Worm (Caenorhabditis elegans) whole organism, young adult: Measurements from ENCODE around the gene str-221.

Source experiments
- B0336.3 ChIP-seq: fragments of 200-800 bp; sonication (Bioruptor generic); IDR thresholded peaks from 2 replicates; pipeline ENCODE4 v1.3.6; 2022; ENCODE audit warnings: missing genetic modification characterization, missing compliant biosample characterization
- dpl-1 ChIP-seq: fragments of 150-350 bp; optimal IDR thresholded peaks from 2 replicates; lab custom pipeline; 2014; ENCODE audit warnings: missing biosample characterization, missing genetic modification reagents, missing genetic modification characterization
- efl-1 ChIP-seq: fragments of 150-350 bp; optimal IDR thresholded peaks from 2 replicates; lab custom pipeline; 2014; ENCODE audit warnings: missing biosample characterization, missing genetic modification reagents, missing genetic modification characterization
- gei-17 ChIP-seq: fragments of 200-800 bp; sonication (Bioruptor generic); optimal IDR thresholded peaks from 2 replicates; lab custom pipeline; 2018; ENCODE audit warnings: mild to moderate bottlenecking, missing genetic modification characterization, missing compliant biosample characterization
- let-607 ChIP-seq, 2 experiments: fragments of 200-800 bp in 1 of 2; sonication (Bioruptor generic) in 1 of 2; sonication (generic microtip) in 1 of 2; optimal IDR thresholded peaks; 2 replicates each; lab custom pipeline; 2016 to 2018; ENCODE audit warnings: mild to moderate bottlenecking in 2 of 2, missing compliant biosample characterization in 2 of 2, missing genetic modification characterization in 2 of 2, moderate library complexity in 2 of 2, missing genotype in 1 of 2
- lsl-1 ChIP-seq: fragments of 200-800 bp; sonication (Bioruptor generic); optimal IDR thresholded peaks from 2 replicates; lab custom pipeline; 2018; ENCODE audit warnings: mild to moderate bottlenecking, missing genetic modification characterization, moderate library complexity, missing compliant biosample characterization
- nfya-1 ChIP-seq: sonication (generic microtip); optimal IDR thresholded peaks from 2 replicates; lab custom pipeline; 2017; ENCODE audit warnings: antibody characterized with exemption, missing compliant biosample characterization, missing genetic modification characterization, borderline replicate concordance; ENCODE audit not compliant: insufficient read depth
- pha-4 ChIP-seq: fragments of 150-350 bp; sonication (generic microtip); optimal IDR thresholded peaks from 2 replicates; lab custom pipeline; 2014; ENCODE audit warnings: missing biosample characterization, missing genetic modification reagents, missing genetic modification characterization
- unc-62 ChIP-seq: fragments of 150-350 bp; optimal IDR thresholded peaks from 2 replicates; lab custom pipeline; 2014; ENCODE audit warnings: missing biosample characterization, missing genetic modification reagents, missing genetic modification characterization

DNA sequence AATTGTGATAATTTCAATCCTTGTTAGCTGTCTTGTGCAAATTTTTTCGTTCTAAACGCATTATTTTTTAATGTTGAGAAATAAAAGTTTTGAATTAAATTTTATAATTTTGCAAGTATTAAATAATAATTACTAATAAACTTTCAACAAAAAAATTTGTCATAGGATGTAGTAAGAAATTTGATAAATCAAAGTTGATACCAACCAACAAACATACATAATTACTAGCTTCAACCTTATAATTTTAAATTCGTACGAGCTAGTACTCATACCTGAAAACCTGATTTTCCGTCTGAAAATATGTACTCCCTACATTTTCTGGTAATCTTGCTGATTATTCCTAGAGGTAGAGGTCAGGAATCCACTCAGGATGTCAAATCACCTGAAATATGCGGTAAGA lies 10.9 kb downstream of the str-221 start, which contains the start of gene irld-44:
- no peak for TF ChIP-seq efl-1 (GFP tag; lab: Kevin White, UChicago)
- no peak for TF ChIP-seq lsl-1
- TF ChIP-seq unc-62 (GFP tag; lab: Kevin White, UChicago) = no peak
- TF ChIP-seq nfya-1 (tag; lab: Kevin White, UChicago) = no peak
- TF ChIP-seq B0336.3 (GFP tag; lab: Robert Waterston, UW) = no peak
- TF ChIP-seq pha-4 (tag; lab: Kevin White, UChicago) = no peak
- no peak for TF ChIP-seq gei-17 (GFP tag; lab: Kevin White, UChicago)
- TF ChIP-seq dpl-1 (GFP tag; lab: Kevin White, UChicago) = no peak
- TF ChIP-seq let-607 (tag; optimal IDR thresholded peaks at IDR 0.05; lab: Kevin White, UChicago) = no peak
